Worm (Caenorhabditis elegans): ENCODE data around the gene let-268.

ce11 chrII:10051485-10051884 lies 11.7 kb upstream of the let-268 start:
- TF ChIP-seq dpl-1 (GFP tag; optimal IDR thresholded peaks at IDR 0.05) = no peak
- no peak for TF ChIP-seq ama-1 (optimal IDR thresholded peaks at IDR 0.05)
- no peak for TF ChIP-seq egl-27 (tag; optimal IDR thresholded peaks at IDR 0.05)
- TF ChIP-seq nhr-10 (tag; optimal IDR thresholded peaks at IDR 0.05) = no peak
- no peak for TF ChIP-seq nhr-237 (tag; optimal IDR thresholded peaks at IDR 0.05)
- no peak for TF ChIP-seq madf-5 (GFP tag; IDR thresholded peaks at IDR 0.05)
- no peak for TF ChIP-seq attf-4 (tag; optimal IDR thresholded peaks at IDR 0.05)
- TF ChIP-seq unc-130 (GFP tag; optimal IDR thresholded peaks at IDR 0.05) = no peak
- TF ChIP-seq unc-39 (tag; optimal IDR thresholded peaks at IDR 0.05) = no peak

Data from whole organism, L4 larva.